Worm (Caenorhabditis elegans) whole organism, L3 larva: ENCODE measurements around the gene fbxb-17.

ENCODE experiments used
- R02D3.7 ChIP-seq: fragments of 150-350 bp; optimal IDR thresholded peaks from 2 replicates; lab custom pipeline; 2014; ENCODE audit warnings: missing biosample characterization, missing genetic modification characterization
- aly-2 ChIP-seq: fragments of 150-350 bp; optimal IDR thresholded peaks from 2 replicates; lab custom pipeline; 2014; ENCODE audit warnings: missing biosample characterization, missing genetic modification characterization
- ceh-16 ChIP-seq: sonication (generic microtip); optimal IDR thresholded peaks from 2 replicates; lab custom pipeline; 2017; ENCODE audit warnings: missing biosample characterization, missing genetic modification characterization
- ceh-28 ChIP-seq: fragments of 150-350 bp; optimal IDR thresholded peaks from 2 replicates; lab custom pipeline; 2014; ENCODE audit warnings: missing biosample characterization, missing genetic modification reagents, missing genetic modification characterization
- ceh-82 ChIP-seq: fragments of 150-350 bp; optimal IDR thresholded peaks from 2 replicates; lab custom pipeline; 2014; ENCODE audit warnings: missing biosample characterization, missing genetic modification characterization
- daf-12 ChIP-seq: fragments of 150-350 bp; optimal IDR thresholded peaks from 2 replicates; lab custom pipeline; 2014; ENCODE audit warnings: missing biosample characterization, missing genetic modification reagents, missing genetic modification characterization
- egl-5 ChIP-seq: fragments of 150-350 bp; optimal IDR thresholded peaks from 2 replicates; lab custom pipeline; 2017; ENCODE audit warnings: missing biosample characterization, missing genetic modification reagents, missing genetic modification characterization, inconsistent platforms
- elt-1 ChIP-seq: fragments of 150-350 bp; optimal IDR thresholded peaks from 2 replicates; lab custom pipeline; 2014; ENCODE audit warnings: missing biosample characterization, missing genetic modification characterization
- eor-1 ChIP-seq, 2 experiments: fragments of 150-350 bp; optimal IDR thresholded peaks; 2 replicates each; lab custom pipeline; 2014 to 2018; ENCODE audit warnings: missing biosample characterization in 2 of 2, missing genetic modification characterization in 2 of 2
- fkh-10 ChIP-seq: sonication (generic microtip); optimal IDR thresholded peaks from 2 replicates; lab custom pipeline; 2017; ENCODE audit warnings: missing biosample characterization, missing genetic modification reagents, missing genetic modification characterization
- fkh-2 ChIP-seq: fragments of 150-350 bp; optimal IDR thresholded peaks from 2 replicates; lab custom pipeline; 2014; ENCODE audit warnings: missing biosample characterization, missing genetic modification reagents, missing genetic modification characterization
- fos-1 ChIP-seq: fragments of 150-350 bp; optimal IDR thresholded peaks from 2 replicates; lab custom pipeline; 2014; ENCODE audit warnings: missing biosample characterization, missing genetic modification characterization
- lin-15B ChIP-seq: fragments of 150-350 bp; optimal IDR thresholded peaks from 2 replicates; lab custom pipeline; 2014; ENCODE audit warnings: missing biosample characterization, missing genetic modification characterization
- lin-39 ChIP-seq: fragments of 150-350 bp; optimal IDR thresholded peaks from 2 replicates; lab custom pipeline; 2018; ENCODE audit warnings: missing biosample characterization, missing genetic modification reagents, missing genetic modification characterization
- lsy-12 ChIP-seq: sonication (generic microtip); optimal IDR thresholded peaks from 2 replicates; lab custom pipeline; 2016; ENCODE audit warnings: mild to moderate bottlenecking, missing genetic modification characterization, missing compliant biosample characterization
- mdl-1 ChIP-seq: fragments of 150-350 bp; optimal IDR thresholded peaks from 2 replicates; lab custom pipeline; 2014; ENCODE audit warnings: missing biosample characterization, missing genetic modification characterization
- mml-1 ChIP-seq: fragments of 150-350 bp; sonication (generic microtip); optimal IDR thresholded peaks from 3 replicates; lab custom pipeline; 2014; ENCODE audit warnings: missing biosample characterization, missing genetic modification characterization
- nhr-11 ChIP-seq: fragments of 150-350 bp; optimal IDR thresholded peaks from 2 replicates; lab custom pipeline; 2014; ENCODE audit warnings: missing biosample characterization, missing genetic modification characterization
- nhr-23 ChIP-seq: fragments of 150-350 bp; optimal IDR thresholded peaks from 2 replicates; lab custom pipeline; 2014; ENCODE audit warnings: missing biosample characterization, missing genetic modification reagents, missing genetic modification characterization
- nhr-25 ChIP-seq: sonication (generic microtip); optimal IDR thresholded peaks from 2 replicates; lab custom pipeline; 2017; ENCODE audit warnings: missing biosample characterization, missing genetic modification characterization
- nhr-28 ChIP-seq: fragments of 150-350 bp; optimal IDR thresholded peaks from 2 replicates; lab custom pipeline; 2014; ENCODE audit warnings: missing biosample characterization, missing genetic modification characterization
- nhr-43 ChIP-seq: sonication (generic microtip); optimal IDR thresholded peaks from 2 replicates; lab custom pipeline; 2016; ENCODE audit warnings: mild to moderate bottlenecking, missing genetic modification characterization, missing compliant biosample characterization; ENCODE audit not compliant: poor library complexity, severe bottlenecking
- nhr-67 ChIP-seq: fragments of 150-350 bp; optimal IDR thresholded peaks from 2 replicates; lab custom pipeline; 2014; ENCODE audit warnings: missing biosample characterization, missing genetic modification characterization
- nhr-76 ChIP-seq: fragments of 150-350 bp; sonication (generic microtip); optimal IDR thresholded peaks from 5 replicates; lab custom pipeline; 2014; ENCODE audit warnings: missing biosample characterization, missing genetic modification characterization
- nhr-77 ChIP-seq: fragments of 150-350 bp; optimal IDR thresholded peaks from 2 replicates; lab custom pipeline; 2014; ENCODE audit warnings: missing biosample characterization, missing genetic modification characterization
- pha-4 ChIP-seq: fragments of 150-350 bp; optimal IDR thresholded peaks from 2 replicates; lab custom pipeline; 2014; ENCODE audit warnings: missing biosample characterization, missing genetic modification reagents, missing genetic modification characterization
- pqm-1 ChIP-seq: fragments of 150-350 bp; optimal IDR thresholded peaks from 2 replicates; lab custom pipeline; 2017; ENCODE audit warnings: missing biosample characterization, missing genetic modification characterization, inconsistent platforms
- snpc-4 ChIP-seq: fragments of 150-350 bp; optimal IDR thresholded peaks from 2 replicates; lab custom pipeline; 2014; ENCODE audit warnings: missing biosample characterization, missing genetic modification characterization
- unc-62 ChIP-seq: fragments of 150-350 bp; sonication (generic microtip); optimal IDR thresholded peaks from 4 replicates; lab custom pipeline; 2014; ENCODE audit warnings: missing biosample characterization, missing genetic modification reagents, missing genetic modification characterization
- zag-1 ChIP-seq: fragments of 150-350 bp; optimal IDR thresholded peaks from 2 replicates; lab custom pipeline; 2014; ENCODE audit warnings: missing biosample characterization, missing genetic modification characterization
- ztf-11 ChIP-seq: fragments of 150-350 bp; optimal IDR thresholded peaks from 2 replicates; lab custom pipeline; 2014; ENCODE audit warnings: missing biosample characterization, missing genetic modification characterization

fbxb-17 gene

DNA sequence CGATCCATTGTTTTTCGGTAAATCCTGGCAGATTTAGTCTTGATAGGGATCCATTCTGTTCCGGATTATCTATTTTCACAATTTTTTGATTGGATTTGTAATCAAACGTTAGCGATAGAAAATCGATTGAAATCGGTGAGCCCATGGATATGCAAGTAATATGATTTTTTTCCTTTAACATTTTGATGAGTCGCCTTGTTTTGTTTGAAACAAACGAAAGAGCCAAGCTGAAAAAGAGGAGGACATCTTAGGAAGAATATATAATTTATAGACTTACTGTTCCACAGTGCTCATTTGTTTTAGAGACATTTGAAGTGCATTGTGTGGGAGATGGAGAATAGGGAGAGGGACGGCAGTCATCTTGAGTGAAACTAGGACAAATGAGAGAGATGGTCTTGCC is 12.6 kb downstream of the fbxb-17 start, which contains the start of the genes fbxb-18 and fbxb-19:
Gene fbxb-18, minus strand, starts transcription at position 101 of the 400 bp plus-strand sequence.
Gene fbxb-19, minus strand, starts transcription at position 369 of the 400 bp plus-strand sequence.
- TF ChIP-seq lsy-12 (tag; lab: Kevin White, UChicago): no peak
- TF ChIP-seq, all 47 proteins: peak for 0

DNA sequence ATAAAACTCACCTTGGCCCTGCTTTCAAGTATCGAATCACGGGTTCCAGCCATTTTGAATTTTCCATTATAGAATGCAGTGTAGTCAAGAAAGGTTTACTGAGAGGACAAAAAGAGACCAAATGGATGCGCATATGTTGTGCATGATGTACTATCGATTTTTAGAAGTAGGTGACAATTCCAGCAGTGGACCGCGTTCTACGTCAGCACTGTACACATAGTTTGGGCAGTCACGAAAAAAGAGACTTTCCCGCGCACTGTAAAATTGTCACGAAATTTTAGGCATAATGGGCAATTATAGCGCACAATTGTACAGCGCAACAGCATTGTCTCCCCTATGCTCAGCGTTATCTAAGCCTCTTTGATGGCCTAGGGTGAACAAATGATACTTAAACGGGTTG is 14.8 kb downstream of the fbxb-17 start, which contains the start of gene fbxc-22:
Gene fbxc-22, minus strand, starts transcription at position 101 of the 400 bp plus-strand sequence.
- no peak for TF ChIP-seq ztf-11 (tag; lab: Kevin White, UChicago)
- no peak for TF ChIP-seq mdl-1 (tag; lab: Kevin White, UChicago)
- no peak for TF ChIP-seq fos-1
- no peak for TF ChIP-seq egl-5 (tag; lab: Kevin White, UChicago)
- no peak for TF ChIP-seq nhr-23
- no peak for TF ChIP-seq nhr-43 (tag; lab: Kevin White, UChicago)
- no peak for TF ChIP-seq eor-1 (tag; optimal IDR thresholded peaks at IDR 0.05; lab: Kevin White, UChicago)

- TF ChIP-seq zag-1 (tag; lab: Kevin White, UChicago) (no peak), nhr-76 (tag; lab: Kevin White, UChicago) (no peak), nhr-23 (no peak), nhr-11 (tag; lab: Kevin White, UChicago) (no peak), lin-39 (tag; lab: Kevin White, UChicago) (no peak), pha-4 (tag; lab: Kevin White, UChicago) (no peak), egl-5 (tag; lab: Kevin White, UChicago) (no peak), daf-12 (tag; lab: Kevin White, UChicago) (no peak), ceh-82 (tag; lab: Kevin White, UChicago) (no peak), mdl-1 (tag; lab: Kevin White, UChicago) (no peak), nhr-28 (tag; lab: Kevin White, UChicago) (no peak), fkh-2 (tag; lab: Kevin White, UChicago) (no peak)
- TF ChIP-seq, all 47 proteins: peak for 0
Observed at ce11 chrII:1692827-1693226, 16.6 kb downstream of the fbxb-17 start, which contains the start of gene fbxc-21. TSS of gene fbxc-21 (minus strand) at chrII:1692927.

DNA sequence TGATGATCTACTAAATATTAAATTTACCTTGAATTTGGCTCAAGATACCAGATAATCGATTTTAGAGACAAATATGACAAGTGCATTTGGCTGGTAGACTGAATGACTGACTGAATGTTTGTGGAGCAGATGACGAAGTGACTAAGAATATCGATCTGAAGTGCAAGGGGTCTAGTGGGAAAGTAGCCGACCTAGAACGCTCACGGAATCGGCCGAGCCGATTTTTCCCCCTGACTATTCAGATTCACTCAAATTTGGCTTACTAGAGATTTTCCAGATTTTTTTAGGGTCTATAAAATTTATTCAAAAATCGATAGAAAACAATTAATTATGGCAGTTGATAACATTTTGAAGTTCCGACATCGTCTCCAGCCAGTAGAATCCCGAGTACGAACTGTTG is 18.3 kb downstream of the fbxb-17 start, which contains the start of gene fbxc-26:
Gene fbxc-26, minus strand, starts transcription at position 101 of the 400 bp plus-strand sequence.
- TF ChIP-seq lsy-12 (tag; lab: Kevin White, UChicago): no peak
- TF ChIP-seq fos-1: no peak
- TF ChIP-seq ceh-28 (tag; lab: Kevin White, UChicago): no peak
- no peak for TF ChIP-seq mdl-1 (tag; lab: Kevin White, UChicago)
- TF ChIP-seq nhr-76 (tag; lab: Kevin White, UChicago): no peak
- TF ChIP-seq R02D3.7 (tag; lab: Kevin White, UChicago): no peak
- no peak for TF ChIP-seq lin-15B (tag; lab: Kevin White, UChicago)
- TF ChIP-seq mml-1 (tag; lab: Kevin White, UChicago): no peak
- TF ChIP-seq nhr-25 (tag; lab: Kevin White, UChicago): no peak
- TF ChIP-seq elt-1: no peak
- no peak for TF ChIP-seq nhr-67 (tag; lab: Kevin White, UChicago)

DNA sequence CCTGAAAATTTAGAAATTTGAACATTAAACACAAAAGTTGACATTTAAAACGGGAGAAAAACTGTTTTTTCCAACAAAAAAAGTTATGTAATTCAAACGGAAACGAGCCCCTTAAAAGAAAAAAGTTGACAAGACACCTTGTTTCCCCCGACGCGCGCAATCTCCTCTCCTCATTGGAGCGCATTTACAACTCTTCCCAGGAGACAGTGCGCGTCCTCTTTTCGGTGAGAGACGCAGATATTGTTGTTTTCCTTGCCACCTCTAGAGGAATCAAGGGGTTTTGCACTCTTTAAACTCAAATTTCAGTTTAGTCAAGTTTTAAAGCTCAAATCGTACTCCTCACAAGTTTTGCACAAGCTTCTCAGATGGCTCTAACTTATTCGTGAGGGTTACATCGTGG is 19.7 kb downstream of the fbxb-17 start, which contains the start of gene F58E1.13:
Gene F58E1.13, minus strand, starts transcription at position 12 of the 400 bp plus-strand sequence.
- TF ChIP-seq ceh-16 (tag; lab: Kevin White, UChicago): no peak
- no peak for TF ChIP-seq nhr-28 (tag; lab: Kevin White, UChicago)
- TF ChIP-seq egl-5 (tag; lab: Kevin White, UChicago): no peak
- TF ChIP-seq pqm-1 (tag; lab: Kevin White, UChicago): no peak
- TF ChIP-seq R02D3.7 (tag; lab: Kevin White, UChicago): no peak
- TF ChIP-seq eor-1 (tag; optimal IDR thresholded peaks at IDR 0.05; lab: Kevin White, UChicago): no peak
- no peak for TF ChIP-seq unc-62 (GFP tag; lab: Kevin White, UChicago)
- TF ChIP-seq fkh-10: no peak
- TF ChIP-seq lin-39 (tag; lab: Kevin White, UChicago): no peak
- no peak for TF ChIP-seq aly-2 (tag; lab: Kevin White, UChicago)
- TF ChIP-seq nhr-77 (tag; lab: Kevin White, UChicago): no peak
- TF ChIP-seq, all 47 proteins: peak for 0

DNA sequence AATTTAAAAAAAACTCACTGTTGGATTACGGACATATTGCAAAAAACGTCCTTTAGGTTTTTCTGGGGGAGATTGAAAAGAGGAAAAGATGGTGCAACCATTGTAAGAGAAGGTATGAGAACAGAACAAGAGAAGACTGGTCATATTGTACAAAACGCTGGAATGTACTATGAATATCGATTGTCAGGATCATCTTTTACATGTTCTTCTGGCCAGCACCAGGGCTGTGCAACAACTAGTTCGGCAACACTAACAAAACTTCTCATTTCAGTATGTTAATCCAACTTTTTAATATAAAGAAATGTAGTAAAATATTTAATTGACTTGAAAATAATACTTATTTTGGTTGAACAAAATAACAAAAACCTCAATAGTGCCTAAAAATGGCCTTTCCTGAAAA is 27.2 kb downstream of the fbxb-17 start, which contains the start of gene fbxb-47:
Gene fbxb-47, minus strand, starts transcription at position 101 of the 400 bp plus-strand sequence.
- TF ChIP-seq ceh-82 (tag; lab: Kevin White, UChicago) (no peak), nhr-77 (tag; lab: Kevin White, UChicago) (no peak), fos-1 (no peak), nhr-43 (tag; lab: Kevin White, UChicago) (no peak), nhr-76 (tag; lab: Kevin White, UChicago) (no peak), nhr-11 (tag; lab: Kevin White, UChicago) (no peak), eor-1 (tag; optimal IDR thresholded peaks at IDR 0.05; lab: Kevin White, UChicago) (no peak), ztf-11 (tag; lab: Kevin White, UChicago) (no peak), snpc-4 (tag; lab: Kevin White, UChicago) (no peak), nhr-25 (tag; lab: Kevin White, UChicago) (no peak)
